Worm (Caenorhabditis elegans): ENCODE results near the gene tag-266.
A peak's percentile ranks its signal among the peaks of the same experiment; 100 is the strongest.

Gene tag-266

ce11 chrIII:598168-598567 lies 41.9 kb downstream of the tag-266 start:
- TF ChIP-seq ceh-9 (tag; optimal IDR thresholded peaks at IDR 0.05) = no peak
- TF ChIP-seq mml-1 (tag; optimal IDR thresholded peaks at IDR 0.05) = no peak
- no peak for TF ChIP-seq sea-2 (GFP tag; optimal IDR thresholded peaks at IDR 0.05)
- TF ChIP-seq jun-1 (tag; optimal IDR thresholded peaks at IDR 0.05) = no peak
- TF ChIP-seq pqm-1 (tag; optimal IDR thresholded peaks at IDR 0.05) = peak; percentile 15
- TF ChIP-seq elt-1 (tag; optimal IDR thresholded peaks at IDR 0.05) = no peak
- no peak for TF ChIP-seq skn-1 (tag; optimal IDR thresholded peaks at IDR 0.05)
- no peak for TF ChIP-seq ama-1 (optimal IDR thresholded peaks at IDR 0.05)
- TF ChIP-seq nhr-76 (tag; optimal IDR thresholded peaks at IDR 0.05) = no peak
- no peak for TF ChIP-seq tbx-2 (tag; optimal IDR thresholded peaks at IDR 0.05)
- no peak for TF ChIP-seq nhr-43 (tag; optimal IDR thresholded peaks at IDR 0.05; ENCODE audit: poor library complexity, severe bottlenecking)
- TF ChIP-seq nhr-77 (tag; optimal IDR thresholded peaks at IDR 0.05) = no peak
- TF ChIP-seq nhr-28 (tag; optimal IDR thresholded peaks at IDR 0.05) = no peak
- TF ChIP-seq fos-1 (tag; optimal IDR thresholded peaks at IDR 0.05) = no peak
- peak; percentile 84 for TF ChIP-seq ceh-28 (tag; optimal IDR thresholded peaks at IDR 0.05)
- peak; percentile 67 for TF ChIP-seq lin-39 (tag; optimal IDR thresholded peaks at IDR 0.05)
- peak; percentile 38 for TF ChIP-seq nhr-25 (tag; optimal IDR thresholded peaks at IDR 0.05)
- TF ChIP-seq nhr-11 (tag; optimal IDR thresholded peaks at IDR 0.05) = no peak
- TF ChIP-seq lin-15B (tag; optimal IDR thresholded peaks at IDR 0.05) = peak; percentile 44
- TF ChIP-seq ceh-16 (tag; optimal IDR thresholded peaks at IDR 0.05) = no peak
- no peak for TF ChIP-seq ztf-4 (tag; optimal IDR thresholded peaks at IDR 0.05)
- no peak for TF ChIP-seq R02D3.7 (tag; optimal IDR thresholded peaks at IDR 0.05)
- TF ChIP-seq nhr-237 (tag; optimal IDR thresholded peaks at IDR 0.05) = no peak
- TF ChIP-seq zag-1 (tag; optimal IDR thresholded peaks at IDR 0.05) = no peak
- TF ChIP-seq eor-1 (tag; optimal IDR thresholded peaks at IDR 0.05) = no peak
- no peak for TF ChIP-seq lsy-12 (tag; optimal IDR thresholded peaks at IDR 0.05)
- TF ChIP-seq elt-2 (tag; optimal IDR thresholded peaks at IDR 0.05) = no peak
- no peak for TF ChIP-seq ztf-11 (tag; optimal IDR thresholded peaks at IDR 0.05)
- TF ChIP-seq unc-62 (GFP tag; optimal IDR thresholded peaks at IDR 0.05) = no peak
- TF ChIP-seq elt-3 (tag; optimal IDR thresholded peaks at IDR 0.05) = no peak
- TF ChIP-seq egl-5 (tag; optimal IDR thresholded peaks at IDR 0.05) = no peak
- peak; percentile 24 for TF ChIP-seq snpc-4 (tag; optimal IDR thresholded peaks at IDR 0.05)
- no peak for TF ChIP-seq nhr-12 (tag; optimal IDR thresholded peaks at IDR 0.05)
- peak; percentile 69 for TF ChIP-seq nfya-1 (tag; optimal IDR thresholded peaks at IDR 0.05; ENCODE audit: insufficient read depth)
- no peak for TF ChIP-seq fkh-2 (tag; optimal IDR thresholded peaks at IDR 0.05)
- peak; percentile 58 for TF ChIP-seq pha-4 (tag; optimal IDR thresholded peaks at IDR 0.05)
- TF ChIP-seq unc-39 (tag; optimal IDR thresholded peaks at IDR 0.05) = no peak
- no peak for TF ChIP-seq ceh-82 (tag; optimal IDR thresholded peaks at IDR 0.05)
- TF ChIP-seq aly-2 (tag; optimal IDR thresholded peaks at IDR 0.05) = no peak
- TF ChIP-seq hmg-11 (tag; optimal IDR thresholded peaks at IDR 0.05) = peak; percentile 96
- TF ChIP-seq nhr-67 (tag; optimal IDR thresholded peaks at IDR 0.05) = no peak
- TF ChIP-seq mdl-1 (tag; optimal IDR thresholded peaks at IDR 0.05) = no peak
- no peak for TF ChIP-seq ZK546.5 (tag; optimal IDR thresholded peaks at IDR 0.05)
- no peak for TF ChIP-seq daf-12 (tag; optimal IDR thresholded peaks at IDR 0.05)
- TF ChIP-seq egl-27 (tag; optimal IDR thresholded peaks at IDR 0.05) = no peak
- peak; percentile 64 for TF ChIP-seq nhr-23 (tag; optimal IDR thresholded peaks at IDR 0.05)
- peak; percentile 81 for TF ChIP-seq fkh-10 (GFP tag; optimal IDR thresholded peaks at IDR 0.05)

ce11 chrIII:595449-595848 lies 44.6 kb downstream of the tag-266 start:
- TF ChIP-seq nhr-28 (tag; optimal IDR thresholded peaks at IDR 0.05) = no peak
- no peak for TF ChIP-seq fos-1 (tag; optimal IDR thresholded peaks at IDR 0.05)
- TF ChIP-seq fkh-10 (GFP tag; optimal IDR thresholded peaks at IDR 0.05) = no peak
